Worm (Caenorhabditis elegans): Measurements from ENCODE around the gene egl-44.

The egl-44 gene

DNA sequence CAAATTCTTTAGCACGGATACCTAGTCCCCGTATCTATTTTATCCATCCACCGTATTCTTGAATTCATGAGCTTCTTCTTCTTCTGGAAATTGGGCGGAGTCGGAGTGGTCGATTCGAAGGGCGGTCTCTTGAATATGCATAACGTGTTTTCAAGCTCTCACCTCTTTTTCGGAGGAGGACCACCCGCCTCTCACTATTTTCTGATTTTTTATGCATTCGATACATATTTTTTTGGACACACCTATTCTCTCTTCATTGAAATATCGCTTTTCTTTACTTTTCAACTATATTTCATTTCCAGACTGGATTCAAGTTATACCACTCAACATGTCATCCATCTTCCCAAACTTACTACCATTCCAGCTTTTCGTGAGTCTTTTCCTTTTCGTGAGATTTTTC lies at the start of gene egl-44:
egl-44 (plus strand) TSS at position 301 of the 400 bp plus-strand sequence.
- TF ChIP-seq skn-1 (tag; optimal IDR thresholded peaks at IDR 0.05) (no peak), nhr-6 (tag; optimal IDR thresholded peaks at IDR 0.05) (no peak), spr-1 (tag; optimal IDR thresholded peaks at IDR 0.05) (no peak), mdl-1 (tag; optimal IDR thresholded peaks at IDR 0.05) (no peak)

DNA sequence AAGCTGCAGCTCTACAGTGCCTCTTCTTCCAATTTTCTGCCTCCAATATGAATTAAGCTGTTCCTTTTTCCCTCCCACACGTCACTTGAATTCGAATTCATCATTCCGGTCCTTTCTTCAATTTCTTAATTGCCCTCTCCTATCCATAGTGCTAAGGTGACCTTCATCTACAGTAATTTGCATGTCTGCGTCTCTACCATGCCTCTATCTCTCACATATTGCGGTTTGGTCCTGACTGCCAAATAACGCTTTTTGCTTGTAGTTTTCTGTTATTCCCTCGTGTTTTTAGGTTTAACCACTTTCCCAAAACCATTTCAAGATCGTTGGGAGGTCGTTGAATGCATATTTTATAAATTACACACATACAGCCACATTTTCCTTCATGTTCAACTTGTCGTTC lies 47.9 kb upstream of the egl-44 start:
- TF ChIP-seq daf-12 (tag; optimal IDR thresholded peaks at IDR 0.05) (no peak), Y75B8A.6 (GFP tag; IDR thresholded peaks at IDR 0.05) (no peak), ZK546.5 (tag; optimal IDR thresholded peaks at IDR 0.05) (no peak), hlh-30 (tag; optimal IDR thresholded peaks at IDR 0.05; ENCODE audit: insufficient read depth) (peak; percentile 24), pqm-1 (tag; optimal IDR thresholded peaks at IDR 0.05) (no peak), nhr-28 (tag; optimal IDR thresholded peaks at IDR 0.05) (peak; percentile 30), ceh-20 (GFP tag; IDR thresholded peaks at IDR 0.05) (no peak)

ce11 chrII:5884252-5884651 lies 44.4 kb upstream of the egl-44 start, which contains the start of gene rfip-1:
Gene rfip-1, plus strand, starts transcription at chrII:5884552.
- TF ChIP-seq F37D6.2 (tag; optimal IDR thresholded peaks at IDR 0.05) (no peak), unc-62 (GFP tag; optimal IDR thresholded peaks at IDR 0.05 in 1 of 2) (no peak), unc-62 (tag; optimal IDR thresholded peaks at IDR 0.05) (no peak), daf-8 (GFP tag; IDR thresholded peaks at IDR 0.05) (no peak), hif-1 (tag; optimal IDR thresholded peaks at IDR 0.05) (no peak), ceh-82 (tag; optimal IDR thresholded peaks at IDR 0.05) (no peak), D1046.2 (GFP tag; IDR thresholded peaks at IDR 0.05) (no peak), lim-7 (GFP tag; IDR thresholded peaks at IDR 0.05) (no peak), zag-1 (tag; optimal IDR thresholded peaks at IDR 0.05) (no peak), nhr-76 (tag; optimal IDR thresholded peaks at IDR 0.05) (no peak), unc-130 (GFP tag; optimal IDR thresholded peaks at IDR 0.05) (no peak), egl-27 (tag; optimal IDR thresholded peaks at IDR 0.05) (no peak), F26F4.8 (GFP tag; conservative IDR thresholded peaks at IDR 0.05) (no peak), tra-1 (GFP tag; IDR thresholded peaks at IDR 0.05) (no peak), snpc-4 (tag; optimal IDR thresholded peaks at IDR 0.05) (no peak)

- TF ChIP-seq lin-29 (GFP tag; IDR thresholded peaks at IDR 0.05) (no peak), dmd-6 (GFP tag; IDR thresholded peaks at IDR 0.05) (peak; percentile 36; the same call in 1 of the 2 replicates), nhr-111 (GFP tag; optimal IDR thresholded peaks at IDR 0.05) (no peak), mes-2 (tag; optimal IDR thresholded peaks at IDR 0.05; ENCODE audit: poor library complexity, severe bottlenecking) (peak; percentile 30), nhr-6 (tag; optimal IDR thresholded peaks at IDR 0.05) (peak; percentile 52), aha-1 (tag) (peak; percentile 70), F49E8.2 (tag; optimal IDR thresholded peaks at IDR 0.05; ENCODE audit: borderline replicate concordance) (no peak), nhr-48 (tag; optimal IDR thresholded peaks at IDR 0.05) (peak; percentile 42), ceh-44 (GFP tag; IDR thresholded peaks at IDR 0.05) (no peak), nhr-11 (tag; optimal IDR thresholded peaks at IDR 0.05) (no peak), T26A8.4 (GFP tag; IDR thresholded peaks at IDR 0.05) (no peak), nhr-77 (tag; optimal IDR thresholded peaks at IDR 0.05) (peak; percentile 10), daf-16 (GFP tag; optimal IDR thresholded peaks at IDR 0.05) (no peak), daf-16 (tag; optimal IDR thresholded peaks at IDR 0.05) (peak; percentile 36), ama-1 (optimal IDR thresholded peaks at IDR 0.05) (peak; percentile 57), hlh-30 (tag; optimal IDR thresholded peaks at IDR 0.05; ENCODE audit: insufficient read depth) (peak; percentile 59), mdl-1 (tag; optimal IDR thresholded peaks at IDR 0.05) (peak in 1 of 2 experiments; percentile 25), cey-2 (tag; optimal IDR thresholded peaks at IDR 0.05; ENCODE audit: borderline replicate concordance, insufficient read depth) (peak; percentile 66), mep-1 (tag; optimal IDR thresholded peaks at IDR 0.05) (peak; percentile 64), hlh-11 (tag; optimal IDR thresholded peaks at IDR 0.05) (peak; percentile 69), dve-1 (tag; optimal IDR thresholded peaks at IDR 0.05; ENCODE audit: insufficient read depth) (peak; percentile 71), nhr-102 (tag; optimal IDR thresholded peaks at IDR 0.05) (peak; percentile 4), lsy-2 (tag; optimal IDR thresholded peaks at IDR 0.05) (peak; percentile 21 to 32), gei-8 (GFP tag; optimal IDR thresholded peaks at IDR 0.05) (no peak)
These were observed 42.5 kb upstream of the egl-44 start for ce11 chrII:5885966-5886621.

All from whole organism, L4 larva.